Worm (Caenorhabditis elegans) whole organism, dauer: Measurements from ENCODE around the gene T06E4.7.

Source experiments
- unc-62 ChIP-seq: sonication (generic microtip); optimal IDR thresholded peaks from 2 replicates; lab custom pipeline; 2017; ENCODE audit warnings: missing biosample characterization, missing genetic modification reagents, missing genetic modification characterization

T06E4.7 gene

DNA sequence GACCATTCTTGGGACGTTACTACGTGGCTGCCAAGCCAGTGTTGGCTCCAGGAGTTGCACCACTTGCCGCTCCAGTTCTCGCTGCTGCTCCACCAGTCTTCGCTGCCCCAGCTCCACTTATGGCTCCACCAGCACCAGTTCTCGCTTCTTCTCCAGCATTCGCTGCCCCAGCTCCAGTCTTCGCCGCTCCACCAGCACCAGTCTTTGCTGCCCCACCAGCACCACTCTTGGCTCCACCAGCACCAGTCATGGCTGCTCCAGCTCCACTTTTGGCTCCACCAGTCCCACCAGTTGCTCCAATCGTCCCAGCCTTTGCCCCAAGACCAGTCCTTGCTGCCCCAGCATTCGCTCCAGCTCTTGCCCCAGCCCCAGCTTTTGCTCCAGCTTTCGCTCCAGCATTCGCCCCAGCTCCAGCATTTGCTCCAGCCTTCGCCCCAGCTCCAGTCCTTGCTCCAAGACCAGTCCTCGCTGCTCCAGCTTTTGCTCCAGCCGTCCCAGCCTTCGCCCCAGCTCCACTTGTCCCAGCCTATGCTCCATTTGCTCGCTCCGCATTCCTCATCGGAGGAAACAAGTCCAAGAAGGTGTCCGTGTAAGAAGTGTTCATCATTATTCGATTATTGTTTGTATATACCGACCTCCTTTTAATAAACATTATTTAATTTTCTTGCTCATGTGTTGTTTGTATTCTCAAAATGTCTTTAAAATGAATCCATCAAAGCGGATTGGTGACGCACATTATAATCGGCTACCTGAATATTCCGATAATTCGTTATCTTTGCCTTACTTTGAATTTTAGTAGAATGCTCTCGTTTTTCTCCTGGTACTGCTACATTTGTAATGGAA, at the start of gene T06E4.7:
TSS of gene T06E4.7 (plus strand) at position 793 of the 843 bp plus-strand sequence.
- TF ChIP-seq unc-62 (GFP tag; lab: Kevin White, UChicago), result no peak

ce11 chrV:9576991-9577390, 49.2 kb upstream of the T06E4.7 start, which contains the start of gene F25B3.2:
Gene F25B3.2 (plus strand): TSS chrV:9577291.
- no peak for TF ChIP-seq unc-62 (GFP tag; lab: Kevin White, UChicago)

ce11 chrV:9582594-9583322, 43.4 kb upstream of the T06E4.7 start, which contains the start of gene rtfo-1:
Gene rtfo-1 (minus strand): TSS chrV:9582644.
- TF ChIP-seq unc-62 (GFP tag; lab: Kevin White, UChicago), result no peak

DNA sequence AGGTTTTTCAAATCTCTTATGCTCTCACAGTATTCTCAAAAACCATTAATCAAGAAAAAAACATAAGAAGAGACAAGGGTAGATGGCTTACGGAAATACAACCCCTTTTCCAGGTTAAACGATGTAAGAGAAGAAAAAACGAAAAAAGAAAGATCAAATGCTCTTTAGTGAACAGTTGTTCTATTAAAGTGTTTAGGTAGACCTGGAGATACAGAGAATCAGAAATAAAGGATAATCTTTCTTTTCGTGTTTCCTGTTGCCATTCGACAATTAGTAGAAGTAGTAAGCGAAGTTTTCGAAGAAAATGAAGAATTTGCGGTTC, 42.9 kb upstream of the T06E4.7 start, which contains the start of gene K09G1.1:
TSS of gene K09G1.1 (plus strand) at position 223 of the 322 bp plus-strand sequence.
- TF ChIP-seq unc-62 (GFP tag; lab: Kevin White, UChicago), result no peak

ce11 chrV:9584263-9584662, 41.9 kb upstream of the T06E4.7 start:
- TF ChIP-seq unc-62 (GFP tag; lab: Kevin White, UChicago), result no peak

ce11 chrV:9587619-9588018, 38.6 kb upstream of the T06E4.7 start:
- no peak for TF ChIP-seq unc-62 (GFP tag; lab: Kevin White, UChicago)

DNA sequence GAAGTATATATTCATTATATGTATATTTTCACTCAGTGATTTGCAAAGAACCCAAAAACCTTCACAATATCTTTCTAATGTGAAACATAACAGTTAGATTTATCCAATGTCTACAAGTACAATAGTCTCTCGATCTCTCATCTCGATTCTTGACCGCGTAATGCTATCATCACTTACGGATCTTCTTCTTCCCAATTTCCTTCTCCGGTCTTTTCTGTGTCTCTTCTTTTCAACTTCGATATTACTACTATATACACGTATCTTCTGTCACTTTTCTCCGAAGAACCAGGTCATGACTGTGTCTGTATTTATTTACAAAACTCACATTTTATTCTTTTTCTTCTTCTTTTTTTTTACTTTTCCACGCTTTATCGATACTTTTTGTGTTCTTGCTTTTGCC, 37.6 kb upstream of the T06E4.7 start:
- no peak for TF ChIP-seq unc-62 (GFP tag; lab: Kevin White, UChicago)

ce11 chrV:9590317-9590716, 35.9 kb upstream of the T06E4.7 start, which contains the start of gene K09G1.2:
Gene K09G1.2 (plus strand): TSS chrV:9590617.
- no peak for TF ChIP-seq unc-62 (GFP tag; lab: Kevin White, UChicago)

- no peak for TF ChIP-seq unc-62 (GFP tag; lab: Kevin White, UChicago)
These were observed 17.9 kb upstream of the T06E4.7 start, which contains the start of gene dop-2 for ce11 chrV:9608256-9608655. Gene dop-2 (plus strand): TSS chrV:9608556.

DNA sequence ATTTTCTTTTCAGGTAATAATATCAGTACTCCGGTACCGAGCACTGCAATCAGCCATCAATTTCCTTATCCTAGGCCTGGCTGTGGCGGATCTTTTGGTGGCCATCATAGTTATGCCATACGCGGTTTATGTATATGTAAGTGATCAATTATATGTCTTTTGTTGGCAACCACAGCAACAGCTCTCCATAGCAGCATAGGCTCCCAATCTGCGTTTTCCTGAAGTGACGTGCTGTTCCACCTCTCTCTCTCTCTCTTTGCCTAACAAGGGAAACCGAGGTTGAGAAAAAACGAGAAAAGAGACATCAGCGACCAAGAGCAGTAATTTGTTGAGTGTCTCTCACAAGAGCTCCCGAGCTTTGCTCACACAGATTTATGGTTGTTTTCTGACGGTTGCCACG, 17.0 kb upstream of the T06E4.7 start:
- no peak for TF ChIP-seq unc-62 (GFP tag; lab: Kevin White, UChicago)

DNA sequence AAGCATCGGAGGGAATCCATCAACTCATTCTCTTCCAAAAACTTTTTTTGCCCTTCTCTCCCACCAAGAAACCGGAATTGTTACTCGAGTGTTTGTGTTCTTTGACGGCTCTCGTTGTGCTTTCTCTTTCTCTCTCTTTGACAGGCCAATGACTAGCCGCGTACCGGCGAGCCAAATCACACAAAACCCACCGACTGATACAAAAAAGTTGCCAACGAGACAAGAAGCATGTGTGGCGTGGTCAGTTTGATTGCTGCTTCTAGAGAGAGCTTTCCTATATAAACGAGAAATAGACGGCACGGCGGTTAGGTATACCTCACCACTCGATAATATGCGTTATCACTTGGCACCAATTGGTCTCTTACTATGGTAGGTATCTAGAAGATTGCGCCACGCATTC, 10.5 kb upstream of the T06E4.7 start, which contains the start of gene pqn-63:
TSS of gene pqn-63 (plus strand) at position 307 of the 400 bp plus-strand sequence.
- no peak for TF ChIP-seq unc-62 (GFP tag; lab: Kevin White, UChicago)

DNA sequence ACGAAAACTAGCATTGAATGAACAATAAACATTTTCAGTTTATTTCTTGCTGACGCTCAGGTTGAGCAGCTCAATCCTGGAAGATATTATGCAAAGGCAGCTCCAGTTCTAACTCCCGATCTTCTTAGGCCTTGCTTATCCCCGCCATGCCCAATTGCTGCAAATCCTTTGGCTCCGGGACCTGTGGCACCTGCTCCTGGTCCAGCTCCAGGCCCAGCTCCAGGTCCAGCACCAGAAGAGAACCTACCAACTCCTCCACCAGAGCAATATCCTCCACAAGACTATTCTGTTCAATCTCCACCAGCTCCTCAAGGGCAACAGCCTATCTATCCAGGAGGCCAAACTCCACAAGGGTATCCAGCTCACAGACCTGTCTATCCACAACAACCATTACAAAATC, 10.1 kb upstream of the T06E4.7 start:
- no peak for TF ChIP-seq unc-62 (GFP tag; lab: Kevin White, UChicago)

DNA sequence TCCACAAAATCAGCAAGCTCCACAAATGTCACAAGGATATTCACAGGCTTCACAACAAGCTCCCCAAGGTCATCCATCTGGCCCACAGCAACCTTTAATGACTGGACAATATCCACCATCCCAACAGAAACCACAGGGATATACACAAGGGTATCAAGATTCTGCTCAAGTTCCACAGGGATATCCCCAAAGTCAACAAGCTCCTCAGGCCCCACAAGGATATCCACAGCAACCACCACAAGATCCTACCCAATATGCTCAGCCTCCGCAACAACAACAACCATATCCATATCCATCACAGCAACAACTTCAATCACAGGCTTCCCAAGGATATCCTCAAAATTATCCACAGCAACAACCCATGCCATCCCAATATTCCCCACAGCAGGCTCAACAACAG, 9.5 kb upstream of the T06E4.7 start:
- TF ChIP-seq unc-62 (GFP tag; lab: Kevin White, UChicago), result no peak

- no peak for TF ChIP-seq unc-62 (GFP tag; lab: Kevin White, UChicago)
These were observed 7.8 kb upstream of the T06E4.7 start for ce11 chrV:9618420-9618819.

- no peak for TF ChIP-seq unc-62 (GFP tag; lab: Kevin White, UChicago)
These were observed 7.3 kb upstream of the T06E4.7 start, which contains the start of gene idpc-7 for ce11 chrV:9618919-9619318. Gene idpc-7 (minus strand): TSS chrV:9619019.

DNA sequence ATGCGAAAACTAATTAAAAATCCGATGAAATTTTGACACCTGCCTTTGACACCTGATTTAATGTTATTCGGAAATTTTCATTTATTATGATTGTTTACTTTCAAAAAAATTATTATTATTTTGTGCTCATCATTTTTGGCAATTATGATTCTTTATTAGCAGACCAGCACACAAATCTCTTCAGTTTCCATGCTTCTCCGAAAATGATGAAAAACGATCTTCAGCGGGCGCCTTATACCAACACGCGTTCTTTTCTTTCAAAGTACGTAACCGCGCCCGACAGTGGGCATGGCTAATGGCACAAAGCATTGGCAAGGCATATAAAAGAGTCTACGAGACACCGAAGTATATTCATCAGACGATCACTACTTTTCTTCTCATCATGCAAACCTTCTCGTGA, 6.3 kb upstream of the T06E4.7 start, which contains the start of gene idpc-6:
TSS of gene idpc-6 (plus strand) at position 301 of the 400 bp plus-strand sequence.
- TF ChIP-seq unc-62 (GFP tag; lab: Kevin White, UChicago), result no peak
